Fruit fly (Drosophila melanogaster): ENCODE data around the gene Cpr62Bb.

The Cpr62Bb gene

dm6 chr3L:1835064-1835463, at the start of gene Cpr62Bb:
Cpr62Bb (minus strand) TSS chr3L:1835164.
- TF ChIP-seq HLH4C (GFP tag; IDR thresholded peaks at IDR 0.05; ENCODE audit: partially characterized antibody) (no peak), Mrtf (GFP tag; IDR thresholded peaks at IDR 0.05) (no peak), CG11093 (GFP tag; IDR thresholded peaks at IDR 0.05) (no peak), corto (GFP tag; optimal IDR thresholded peaks at IDR 0.05) (no peak), Adf1 (GFP tag; IDR thresholded peaks at IDR 0.05) (peak; percentile 10; the same call in 1 of the 2 replicates), CG15514 (GFP tag; optimal IDR thresholded peaks at IDR 0.05) (no peak), sisA (GFP tag; IDR thresholded peaks at IDR 0.05) (no peak)

DNA sequence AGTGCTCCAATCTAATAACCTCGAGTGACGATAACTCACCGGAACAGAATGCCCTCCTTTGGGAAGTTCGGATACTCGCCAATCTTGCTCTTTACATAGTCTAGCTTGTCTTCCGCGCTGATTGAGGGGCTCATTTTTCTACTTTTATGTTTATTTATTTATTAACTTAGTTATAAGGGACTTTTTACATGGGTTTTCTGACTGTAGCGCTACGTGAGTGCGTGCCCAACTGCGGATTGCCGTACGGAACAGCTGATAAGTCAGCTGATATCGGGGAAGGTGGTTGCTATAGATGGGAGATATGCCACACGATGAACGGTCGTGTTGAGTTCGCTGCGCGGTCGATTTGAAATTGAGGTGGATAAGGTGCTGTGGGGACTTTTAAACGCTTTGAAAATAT, 49.7 kb upstream of the Cpr62Bb start, which contains the start of gene Aprt:
Gene Aprt, minus strand, starts transcription at position 368 of the 400 bp plus-strand sequence.
- TF ChIP-seq ATbp (GFP tag; optimal IDR thresholded peaks at IDR 0.05) (no peak), slou (GFP tag; optimal IDR thresholded peaks at IDR 0.05) (no peak), row (GFP tag; IDR thresholded peaks at IDR 0.05) (no peak; the same call in 2 of the 3 replicates), CG2875 (GFP tag; optimal IDR thresholded peaks at IDR 0.05) (no peak), CG8290 (GFP tag; optimal IDR thresholded peaks at IDR 0.05) (no peak), CG8290 (tag; optimal IDR thresholded peaks at IDR 0.05) (peak in 1 of 2 experiments; percentile 42), CG17186 (GFP tag; optimal IDR thresholded peaks at IDR 0.05) (peak; percentile 40), CG31441 (GFP tag; IDR thresholded peaks at IDR 0.05) (peak; percentile 34; the same call in 1 of the 2 replicates), CG10209 (GFP tag; optimal IDR thresholded peaks at IDR 0.05) (no peak), CG2712 (tag; optimal IDR thresholded peaks at IDR 0.05) (no peak), CG17568 (GFP tag; optimal IDR thresholded peaks at IDR 0.05) (peak; percentile 2), CG31388 (GFP tag; optimal IDR thresholded peaks at IDR 0.05) (no peak), CG1792 (GFP tag; optimal IDR thresholded peaks at IDR 0.05) (no peak), CG15514 (GFP tag; optimal IDR thresholded peaks at IDR 0.05) (peak; percentile 71), CG7928 (GFP tag; optimal IDR thresholded peaks at IDR 0.05) (no peak), CrebB (tag; optimal IDR thresholded peaks at IDR 0.05) (peak; percentile 32), Atf3 (GFP tag; optimal IDR thresholded peaks at IDR 0.05) (no peak), lab (GFP tag; optimal IDR thresholded peaks at IDR 0.05) (no peak), Asciz (GFP tag; optimal IDR thresholded peaks at IDR 0.05) (no peak), Abd-B (GFP tag; optimal IDR thresholded peaks at IDR 0.05) (no peak), ab (GFP tag; optimal IDR thresholded peaks at IDR 0.05) (no peak), vvl (GFP tag; IDR thresholded peaks at IDR 0.05) (0 out of 2 replicates have a peak, but pooled peaks have one; percentile 10), lbe (GFP tag; optimal IDR thresholded peaks at IDR 0.05) (no peak), CG15073 (GFP tag; optimal IDR thresholded peaks at IDR 0.05) (no peak), seq (GFP tag; IDR thresholded peaks at IDR 0.05) (no peak), CG7556 (GFP tag; optimal IDR thresholded peaks at IDR 0.05) (no peak), inv (GFP tag; IDR thresholded peaks at IDR 0.05; ENCODE audit: partially characterized antibody) (peak; percentile 51; the same call in 1 of the 2 replicates), CG1024 (GFP tag; IDR thresholded peaks at IDR 0.05) (no peak), dimm (GFP tag; IDR thresholded peaks at IDR 0.05) (no peak), B-H2 (GFP tag; optimal IDR thresholded peaks at IDR 0.05) (no peak), E2f1 (GFP tag; IDR thresholded peaks at IDR 0.05) (no peak), ase (GFP tag; IDR thresholded peaks at IDR 0.05) (no peak), cas (GFP tag; IDR thresholded peaks at IDR 0.05) (no peak), Six4 (GFP tag; optimal IDR thresholded peaks at IDR 0.05) (no peak), pb (GFP tag; optimal IDR thresholded peaks at IDR 0.05) (no peak), ap (GFP tag; IDR thresholded peaks at IDR 0.05) (no peak), Fer1 (GFP tag; optimal IDR thresholded peaks at IDR 0.05) (peak; percentile 45), sim (GFP tag; IDR thresholded peaks at IDR 0.05) (no peak), mam (GFP tag; optimal IDR thresholded peaks at IDR 0.05) (no peak), CG42726 (GFP tag; IDR thresholded peaks at IDR 0.05; ENCODE audit: partially characterized antibody) (no peak), pros (GFP tag; optimal IDR thresholded peaks at IDR 0.05) (no peak), CG11456 (GFP tag; IDR thresholded peaks at IDR 0.05) (no peak), CG16813 (GFP tag; IDR thresholded peaks at IDR 0.05; ENCODE audit: partially characterized antibody) (peak; percentile 66), Stat92E (GFP tag; optimal IDR thresholded peaks at IDR 0.05) (no peak)
